Fruit fly (Drosophila melanogaster): ENCODE data around the gene PIG-T.

DNA sequence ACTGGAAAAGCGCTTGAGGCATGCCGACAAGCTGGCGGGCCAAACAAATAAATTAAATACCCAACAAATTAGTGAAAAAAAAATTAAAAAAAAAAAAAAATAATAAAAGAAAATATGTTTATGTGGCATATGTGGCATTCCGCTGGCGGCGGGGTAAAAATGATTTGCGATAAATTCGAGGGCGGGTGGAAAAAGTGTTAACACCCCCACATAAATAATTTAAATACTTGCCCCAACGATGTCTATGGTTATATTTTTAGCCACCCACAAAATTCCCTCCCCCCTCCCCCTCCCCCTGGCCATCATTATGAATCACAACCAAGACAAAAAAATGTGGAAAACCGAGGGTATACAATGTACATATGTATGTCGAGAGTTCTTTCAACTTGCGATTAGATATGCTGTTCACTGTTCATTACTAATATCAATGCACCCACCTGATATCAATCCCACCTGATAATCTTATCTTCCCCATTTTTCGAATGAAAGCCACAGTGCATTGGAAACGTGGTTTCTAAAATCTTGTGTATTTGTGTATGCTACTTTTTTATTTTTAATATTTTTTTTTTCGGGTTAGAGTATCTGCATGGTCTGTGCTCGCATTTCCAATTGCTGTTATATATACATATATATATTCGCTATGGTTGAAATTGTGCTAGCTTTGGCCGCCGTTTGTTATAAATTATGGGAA, 43.3 kb upstream of the PIG-T start:
- no peak for TF ChIP-seq Dll (optimal IDR thresholded peaks at IDR 0.05)
- TF ChIP-seq pan (optimal IDR thresholded peaks at IDR 0.05): no peak

Data from whole organism.